Worm (Caenorhabditis elegans) whole organism, L4/young adult: ENCODE results near the gene sre-41.

ENCODE experiments used
- W03F9.2 ChIP-seq: fragments of 150-350 bp; optimal IDR thresholded peaks from 2 replicates; lab custom pipeline; 2014; ENCODE audit warnings: missing biosample characterization, missing genetic modification characterization
- him-1 ChIP-seq: sonication (generic microtip); optimal IDR thresholded peaks from 2 replicates; lab custom pipeline; 2016; ENCODE audit warnings: missing genotype, missing genetic modification reagents, missing genetic modification characterization, missing compliant biosample characterization

- no peak for TF ChIP-seq him-1
- no peak for TF ChIP-seq W03F9.2
These were observed 29.4 kb downstream of the sre-41 start, which contains the start of gene sre-27 for ce11 chrII:12417514-12417913.
